Worm (Caenorhabditis elegans) whole organism, L4 larva: ENCODE results near the gene F43C1.7.

Source experiments
- D1046.2 ChIP-seq: fragments of 200-800 bp; sonication (Bioruptor generic); IDR thresholded peaks from 2 replicates; pipeline ENCODE4 v1.3.6; 2022; ENCODE audit warnings: missing genetic modification characterization, missing compliant biosample characterization
- R02D3.7 ChIP-seq: fragments of 150-350 bp; sonication (generic microtip); optimal IDR thresholded peaks from 3 replicates; lab custom pipeline; 2014; ENCODE audit warnings: missing biosample characterization, missing genetic modification characterization
- T20F7.1 ChIP-seq: fragments of 200-800 bp; sonication (Bioruptor generic); optimal IDR thresholded peaks from 2 replicates; lab custom pipeline; 2018; ENCODE audit warnings: mild to moderate bottlenecking, missing genetic modification characterization, missing compliant biosample characterization
- Y75B8A.6 ChIP-seq: fragments of 200-800 bp; sonication (Bioruptor generic); IDR thresholded peaks from 2 replicates; pipeline ENCODE4 v1.3.6; 2022; ENCODE audit warnings: missing genetic modification reagents, missing genetic modification characterization, missing compliant biosample characterization
- ZK546.5 ChIP-seq, 2 experiments: sonication (generic microtip); optimal IDR thresholded peaks; 2 replicates each; lab custom pipeline; 2017; ENCODE audit warnings: missing biosample characterization in 2 of 2, missing genetic modification characterization in 2 of 2
- aha-1 ChIP-seq: fragments of 150-350 bp; peaks from one replicate; lab custom pipeline; 2014; ENCODE audit warnings: missing biosample characterization, missing genetic modification characterization
- ama-1 ChIP-seq: fragments of 150-350 bp; optimal IDR thresholded peaks from 2 replicates; lab custom pipeline; 2014; ENCODE audit warnings: inconsistent platforms, mixed read lengths
- arid-1 ChIP-seq: fragments of 200-800 bp; sonication (Bioruptor generic); conservative IDR thresholded peaks from 2 replicates; pipeline ENCODE4 v1.3.6; 2022; ENCODE audit warnings: missing genetic modification reagents, missing genetic modification characterization, missing compliant biosample characterization
- attf-4 ChIP-seq: sonication (generic microtip); optimal IDR thresholded peaks from 3 replicates; lab custom pipeline; 2017; ENCODE audit warnings: missing biosample characterization, missing genetic modification characterization
- ceh-20 ChIP-seq: fragments of 200-800 bp; sonication (Bioruptor generic); IDR thresholded peaks from 2 replicates; pipeline ENCODE4 v1.3.6; 2022; ENCODE audit warnings: missing genetic modification reagents, missing genetic modification characterization, missing compliant biosample characterization
- ceh-32 ChIP-seq: sonication (generic microtip); optimal IDR thresholded peaks from 2 replicates; lab custom pipeline; 2016; ENCODE audit warnings: mild to moderate bottlenecking, missing genetic modification characterization, missing compliant biosample characterization; ENCODE audit not compliant: poor library complexity
- ceh-44 ChIP-seq: fragments of 200-800 bp; sonication (Bioruptor generic); IDR thresholded peaks from 2 replicates; pipeline ENCODE4 v1.3.6; 2022; ENCODE audit warnings: missing genetic modification reagents, missing genetic modification characterization, missing compliant biosample characterization
- cey-2 ChIP-seq: sonication (generic microtip); optimal IDR thresholded peaks from 3 replicates; lab custom pipeline; 2017; ENCODE audit warnings: missing genetic modification characterization, mild to moderate bottlenecking, missing compliant biosample characterization, antibody characterized with exemption, borderline replicate concordance; ENCODE audit not compliant: insufficient read depth
- ctbp-1 ChIP-seq: fragments of 200-800 bp; sonication (Bioruptor generic); IDR thresholded peaks from 2 replicates; pipeline ENCODE4 v1.3.6; 2022; ENCODE audit warnings: missing genetic modification reagents, missing genetic modification characterization, missing compliant biosample characterization
- daf-12 ChIP-seq: fragments of 150-350 bp; optimal IDR thresholded peaks from 2 replicates; lab custom pipeline; 2014; ENCODE audit warnings: missing biosample characterization, missing genetic modification reagents, missing genetic modification characterization
- daf-19 ChIP-seq: fragments of 200-800 bp; sonication (Bioruptor generic); conservative IDR thresholded peaks from 2 replicates; pipeline ENCODE4 v1.3.6; 2022; ENCODE audit warnings: missing genetic modification characterization, missing compliant biosample characterization
- dmd-6 ChIP-seq: fragments of 200-800 bp; sonication (Bioruptor generic); IDR thresholded peaks from 2 replicates; pipeline ENCODE4 v1.3.6; 2022; ENCODE audit warnings: missing genetic modification reagents, missing genetic modification characterization, missing compliant biosample characterization
- dmd-9 ChIP-seq: fragments of 200-800 bp; sonication (Bioruptor generic); IDR thresholded peaks from 2 replicates; pipeline ENCODE4 v1.3.6; 2022; ENCODE audit warnings: missing genetic modification reagents, missing genetic modification characterization, missing compliant biosample characterization
- duxl-1 ChIP-seq: sonication (generic microtip); optimal IDR thresholded peaks from 2 replicates; lab custom pipeline; 2016; ENCODE audit warnings: mild to moderate bottlenecking, missing genetic modification characterization, moderate library complexity, missing compliant biosample characterization; ENCODE audit not compliant: poor library complexity
- fkh-10 ChIP-seq: fragments of 150-350 bp; optimal IDR thresholded peaks from 2 replicates; lab custom pipeline; 2014; ENCODE audit warnings: missing biosample characterization, missing genetic modification reagents, missing genetic modification characterization
- gei-8 ChIP-seq: fragments of 200-800 bp; sonication (Bioruptor generic); optimal IDR thresholded peaks from 2 replicates; lab custom pipeline; 2018; ENCODE audit warnings: mild to moderate bottlenecking, missing genetic modification characterization, missing compliant biosample characterization
- hif-1 ChIP-seq, 2 experiments: sonication (generic microtip); optimal IDR thresholded peaks; 2 replicates each; lab custom pipeline; 2016 to 2017; ENCODE audit warnings: missing compliant biosample characterization in 2 of 2, missing genetic modification characterization in 2 of 2, missing genetic modification reagents in 2 of 2, missing genotype in 2 of 2, mild to moderate bottlenecking in 1 of 2
- hlh-11 ChIP-seq: fragments of 200-800 bp; sonication (Bioruptor generic); optimal IDR thresholded peaks from 2 replicates; lab custom pipeline; 2018; ENCODE audit warnings: mild to moderate bottlenecking, missing genetic modification characterization, missing compliant biosample characterization
- hlh-30 ChIP-seq: sonication (generic microtip); optimal IDR thresholded peaks from 2 replicates; lab custom pipeline; 2017; ENCODE audit warnings: antibody characterized with exemption, mild to moderate bottlenecking, missing genetic modification characterization, missing compliant biosample characterization; ENCODE audit not compliant: insufficient read depth
- hmg-1.1 ChIP-seq: fragments of 200-800 bp; sonication (Bioruptor generic); IDR thresholded peaks from 2 replicates; pipeline ENCODE4 v1.3.6; 2022; ENCODE audit warnings: missing genetic modification reagents, missing genetic modification characterization, missing compliant biosample characterization
- lin-1 ChIP-seq: fragments of 200-800 bp; sonication (Bioruptor generic); IDR thresholded peaks from 2 replicates; pipeline ENCODE4 v1.3.6; 2022; ENCODE audit warnings: missing genetic modification reagents, missing genetic modification characterization, missing compliant biosample characterization
- lin-38 ChIP-seq: fragments of 200-800 bp; sonication (Bioruptor generic); IDR thresholded peaks from 2 replicates; pipeline ENCODE4 v1.3.6; 2022; ENCODE audit warnings: missing genetic modification reagents, missing genetic modification characterization, missing compliant biosample characterization
- lin-39 ChIP-seq: fragments of 150-350 bp; optimal IDR thresholded peaks from 2 replicates; lab custom pipeline; 2014; ENCODE audit warnings: missing biosample characterization, missing genetic modification reagents, missing genetic modification characterization
- lsy-2 ChIP-seq, 2 experiments: fragments of 150-350 bp in 1 of 2; sonication (generic microtip) in 1 of 2; optimal IDR thresholded peaks; 2 replicates each; lab custom pipeline; 2014 to 2017; ENCODE audit warnings: missing biosample characterization in 2 of 2, missing genetic modification characterization in 2 of 2
- mep-1 ChIP-seq: fragments of 150-350 bp; sonication (generic microtip); optimal IDR thresholded peaks from 3 replicates; lab custom pipeline; 2014; ENCODE audit warnings: missing biosample characterization, missing genetic modification characterization
- mes-2 ChIP-seq: sonication (generic microtip); optimal IDR thresholded peaks from 2 replicates; lab custom pipeline; 2016; ENCODE audit warnings: missing genotype, mild to moderate bottlenecking, missing genetic modification characterization, missing compliant biosample characterization; ENCODE audit not compliant: poor library complexity, severe bottlenecking
- mxl-2 ChIP-seq: fragments of 200-800 bp; sonication (Bioruptor generic); conservative IDR thresholded peaks from 2 replicates; pipeline ENCODE4 v1.3.6; 2022; ENCODE audit warnings: missing genetic modification reagents, missing genetic modification characterization, missing compliant biosample characterization
- mxl-3 ChIP-seq: fragments of 200-800 bp; sonication (Bioruptor generic); optimal IDR thresholded peaks from 2 replicates; lab custom pipeline; 2018; ENCODE audit warnings: mild to moderate bottlenecking, missing genetic modification characterization, missing compliant biosample characterization
- nhr-111 ChIP-seq: fragments of 200-800 bp; sonication (Bioruptor generic); optimal IDR thresholded peaks from 2 replicates; lab custom pipeline; 2018; ENCODE audit warnings: mild to moderate bottlenecking, missing genetic modification characterization, missing compliant biosample characterization
- nhr-237 ChIP-seq: sonication (generic microtip); optimal IDR thresholded peaks from 2 replicates; lab custom pipeline; 2017; ENCODE audit warnings: missing biosample characterization, missing genetic modification characterization
- nhr-41 ChIP-seq: fragments of 200-800 bp; sonication (Bioruptor generic); IDR thresholded peaks from 2 replicates; pipeline ENCODE4 v1.3.6; 2022; ENCODE audit warnings: missing genetic modification reagents, missing genetic modification characterization, missing compliant biosample characterization
- nhr-6 ChIP-seq: fragments of 150-350 bp; optimal IDR thresholded peaks from 2 replicates; lab custom pipeline; 2014; ENCODE audit warnings: missing biosample characterization, missing genetic modification characterization
- nhr-76 ChIP-seq: fragments of 150-350 bp; optimal IDR thresholded peaks from 2 replicates; lab custom pipeline; 2014; ENCODE audit warnings: missing biosample characterization, missing genetic modification characterization
- pha-4 ChIP-seq, 2 experiments: fragments of 150-350 bp in 1 of 2; fragments of 200-800 bp in 1 of 2; sonication (Bioruptor generic) in 1 of 2; IDR thresholded peaks in 1 of 2; optimal IDR thresholded peaks in 1 of 2; 2 replicates each; pipeline versions ENCODE4 v1.3.6 to Lab custom; 2014 to 2022; ENCODE audit warnings: missing genetic modification characterization in 2 of 2, missing genetic modification reagents in 2 of 2, missing biosample characterization in 1 of 2, missing compliant biosample characterization in 1 of 2
- saeg-2 ChIP-seq: fragments of 200-800 bp; sonication (Bioruptor generic); IDR thresholded peaks from 2 replicates; pipeline ENCODE4 v1.3.6; 2022; ENCODE audit warnings: missing genetic modification reagents, missing genetic modification characterization, missing compliant biosample characterization
- set-16 ChIP-seq: fragments of 200-800 bp; sonication (Bioruptor generic); IDR thresholded peaks from 2 replicates; pipeline ENCODE4 v1.3.6; 2022; ENCODE audit warnings: missing genetic modification reagents, missing genetic modification characterization, missing compliant biosample characterization
- skn-1 ChIP-seq: fragments of 150-350 bp; optimal IDR thresholded peaks from 2 replicates; lab custom pipeline; 2014; ENCODE audit warnings: missing biosample characterization, missing genetic modification characterization
- snpc-4 ChIP-seq: fragments of 150-350 bp; optimal IDR thresholded peaks from 2 replicates; lab custom pipeline; 2014; ENCODE audit warnings: missing biosample characterization, missing genetic modification characterization
- spr-3 ChIP-seq: fragments of 200-800 bp; sonication (Bioruptor generic); optimal IDR thresholded peaks from 2 replicates; lab custom pipeline; 2018; ENCODE audit warnings: mild to moderate bottlenecking, missing genetic modification characterization, missing compliant biosample characterization
- unc-130 ChIP-seq: sonication (generic microtip); optimal IDR thresholded peaks from 2 replicates; lab custom pipeline; 2016; ENCODE audit warnings: missing genetic modification reagents, missing genetic modification characterization, missing compliant biosample characterization

F43C1.7 gene

DNA sequence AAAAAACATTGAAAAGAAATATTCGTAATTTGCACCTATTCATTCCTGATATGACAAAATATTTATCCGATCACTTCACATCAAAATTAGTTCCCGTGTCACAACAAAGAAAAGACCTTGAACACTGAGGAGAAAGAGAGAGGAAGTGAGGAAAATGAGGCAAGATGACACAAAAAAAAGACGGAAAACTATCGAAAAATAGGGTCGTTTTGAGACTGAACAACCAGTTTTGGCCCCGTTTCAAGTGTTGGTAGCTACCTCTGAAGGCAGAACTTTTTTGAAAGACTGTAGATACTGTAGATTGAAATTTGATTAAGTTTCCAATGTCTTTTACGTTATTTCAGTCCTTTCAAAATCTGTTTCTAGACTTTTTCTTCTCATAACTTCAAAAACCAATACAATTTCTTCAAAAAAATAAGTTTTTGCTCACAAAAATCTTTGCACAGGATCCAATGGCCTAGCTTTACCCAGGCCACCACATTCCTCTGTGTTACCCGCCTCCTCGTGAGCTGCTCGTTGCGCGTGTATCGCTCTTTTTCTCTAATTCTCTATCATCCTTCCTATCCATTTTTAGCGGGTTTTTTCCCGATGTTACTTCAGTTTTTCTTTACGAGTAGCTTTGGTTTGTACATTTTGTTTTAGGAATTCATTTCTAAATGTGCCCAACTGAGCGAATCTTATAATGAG lies 45.9 kb downstream of the F43C1.7 start (continued):
- TF ChIP-seq nhr-76 (tag; lab: Kevin White, UChicago) (no peak), nhr-41 (GFP tag; lab: Robert Waterston, UW) (no peak), hlh-11 (peak; percentile 25), nhr-6 (tag; lab: Kevin White, UChicago) (peak; percentile 45), mep-1 (tag; lab: Kevin White, UChicago) (peak; percentile 65), ZK546.5 (tag; optimal IDR thresholded peaks at IDR 0.05; lab: Kevin White, UChicago) (no peak), skn-1 (tag; lab: Kevin White, UChicago) (no peak), lin-38 (peak; percentile 30; the same call in 1 of the 2 replicates), gei-8 (no peak), hlh-30 (tag; lab: Kevin White, UChicago) (peak; percentile 95), lsy-2 (tag; optimal IDR thresholded peaks at IDR 0.05; lab: Kevin White, UChicago) (peak; percentile 49 to 82), ctbp-1 (GFP tag; lab: Robert Waterston, UW) (no peak), pha-4 (GFP tag; IDR thresholded peaks at IDR 0.05; lab: Robert Waterston, UW) (no peak), pha-4 (tag; optimal IDR thresholded peaks at IDR 0.05; lab: Kevin White, UChicago) (no peak), daf-19 (no peak), unc-130 (GFP tag; lab: Kevin White, UChicago) (peak; percentile 45), mes-2 (peak; percentile 86), hmg-1.1 (GFP tag; lab: Robert Waterston, UW) (peak; percentile 68), spr-3 (GFP tag; lab: Kevin White, UChicago) (no peak)
- TF ChIP-seq, all 104 proteins: peak for 18

DNA sequence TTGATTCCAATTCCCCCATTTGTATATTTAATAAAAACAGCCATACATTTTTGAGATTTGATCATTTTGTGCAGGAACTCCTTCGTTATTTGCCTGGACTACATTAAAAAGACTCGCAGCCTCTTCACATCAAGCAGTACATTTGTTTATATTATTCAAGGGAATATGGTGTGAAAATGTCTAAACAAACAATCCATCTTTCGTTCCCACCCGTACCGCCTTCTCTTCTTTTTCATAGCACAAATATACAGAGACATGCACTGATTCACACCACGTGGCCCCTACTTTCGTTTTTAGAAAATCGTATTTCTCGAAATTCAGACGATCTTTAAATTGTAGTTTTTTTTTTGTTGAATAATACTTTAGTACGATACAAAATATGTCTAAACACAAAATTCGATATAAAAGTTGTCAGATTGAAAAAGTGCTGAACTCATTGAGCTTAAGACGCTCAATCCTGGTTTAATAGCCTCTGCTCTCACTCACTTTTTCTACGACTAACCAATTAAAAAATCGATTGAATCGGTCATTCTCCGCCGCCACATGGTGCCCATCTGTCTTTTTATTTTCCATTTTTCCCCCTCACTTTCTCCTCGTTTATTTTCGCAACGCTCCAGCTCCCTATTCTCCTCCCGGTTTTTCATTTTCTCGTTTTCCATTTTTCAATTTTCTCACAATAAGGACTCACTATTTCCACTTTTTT lies 46.9 kb downstream of the F43C1.7 start:
- peak; percentile 95 for TF ChIP-seq ama-1
- peak; percentile 73; the same call in 1 of the 2 replicates for TF ChIP-seq saeg-2 (GFP tag; lab: Robert Waterston, UW)
- TF ChIP-seq arid-1 (GFP tag; lab: Robert Waterston, UW) = peak; percentile 84
- no peak for TF ChIP-seq set-16 (GFP tag; lab: Robert Waterston, UW)
- no peak for TF ChIP-seq lin-39 (tag; lab: Kevin White, UChicago)
- no peak for TF ChIP-seq cey-2 (tag; lab: Kevin White, UChicago)
- TF ChIP-seq hlh-30 (tag; lab: Kevin White, UChicago) = peak; percentile 37
- peak; percentile 42 for TF ChIP-seq duxl-1 (tag; lab: Kevin White, UChicago)
- peak; percentile 57 for TF ChIP-seq lin-1 (GFP tag; lab: Robert Waterston, UW)
- no peak for TF ChIP-seq nhr-237 (tag; lab: Kevin White, UChicago)
- peak; percentile 75 for TF ChIP-seq T20F7.1 (GFP tag; lab: Kevin White, UChicago)
- peak; percentile 80 for TF ChIP-seq nhr-111 (GFP tag; lab: Kevin White, UChicago)
- no peak for TF ChIP-seq mxl-2 (GFP tag; lab: Robert Waterston, UW)
- TF ChIP-seq aha-1 = peak; percentile 99
- no peak; the same call in 1 of the 2 replicates for TF ChIP-seq D1046.2 (GFP tag; lab: Robert Waterston, UW)
- TF ChIP-seq ceh-20 (GFP tag; lab: Robert Waterston, UW) = peak; percentile 15; the same call in 1 of the 2 replicates
- no peak for TF ChIP-seq daf-12 (tag; lab: Kevin White, UChicago)
- peak; percentile 43 for TF ChIP-seq mxl-3
- TF ChIP-seq R02D3.7 (tag; lab: Kevin White, UChicago) = no peak
- peak; percentile 80 for TF ChIP-seq mes-2
- peak in 1 of 2 experiments; percentile 63 for TF ChIP-seq hif-1 (tag; optimal IDR thresholded peaks at IDR 0.05; lab: Kevin White, UChicago)
- peak; percentile 30; the same call in 1 of the 2 replicates for TF ChIP-seq dmd-6 (GFP tag; lab: Robert Waterston, UW)
- peak; percentile 69 for TF ChIP-seq attf-4 (tag; lab: Kevin White, UChicago)
- TF ChIP-seq ceh-44 (GFP tag; lab: Robert Waterston, UW) = no peak
- TF ChIP-seq fkh-10 = no peak
- TF ChIP-seq snpc-4 = no peak
- peak; percentile 82 for TF ChIP-seq daf-19
- peak; percentile 56; the same call in 1 of the 2 replicates for TF ChIP-seq Y75B8A.6 (GFP tag; lab: Robert Waterston, UW)
- TF ChIP-seq spr-3 (GFP tag; lab: Kevin White, UChicago) = peak; percentile 72
- TF ChIP-seq dmd-9 (GFP tag; lab: Robert Waterston, UW) = no peak
- TF ChIP-seq ceh-32 = no peak
